Worm (Caenorhabditis elegans) whole organism, L2 larva: ENCODE data around the gene sgnh-1.

Experiments used
- F13H6.1 ChIP-seq: sonication (generic microtip); optimal IDR thresholded peaks from 2 replicates; lab custom pipeline; 2016; ENCODE audit warnings: missing genetic modification characterization, missing compliant biosample characterization
- R02D3.7 ChIP-seq: fragments of 150-350 bp; optimal IDR thresholded peaks from 2 replicates; lab custom pipeline; 2014; ENCODE audit warnings: missing biosample characterization, missing genetic modification characterization
- Y55F3AM.14 ChIP-seq: fragments of 200-800 bp; sonication (Bioruptor generic); optimal IDR thresholded peaks from 2 replicates; lab custom pipeline; 2018; ENCODE audit warnings: mild to moderate bottlenecking, missing genetic modification characterization, missing compliant biosample characterization
- ZK546.5 ChIP-seq: sonication (generic microtip); optimal IDR thresholded peaks from 2 replicates; lab custom pipeline; 2017; ENCODE audit warnings: missing biosample characterization, missing genetic modification characterization
- alr-1 ChIP-seq: fragments of 150-350 bp; optimal IDR thresholded peaks from 2 replicates; lab custom pipeline; 2014; ENCODE audit warnings: missing biosample characterization, missing genetic modification characterization
- aly-2 ChIP-seq: fragments of 150-350 bp; optimal IDR thresholded peaks from 2 replicates; lab custom pipeline; 2014; ENCODE audit warnings: missing biosample characterization, missing genetic modification characterization
- ama-1 ChIP-seq: fragments of 150-350 bp; optimal IDR thresholded peaks from 2 replicates; lab custom pipeline; 2018; ENCODE audit warnings: inconsistent platforms
- blmp-1 ChIP-seq: sonication (generic microtip); optimal IDR thresholded peaks from 2 replicates; lab custom pipeline; 2017; ENCODE audit warnings: missing genetic modification characterization, mild to moderate bottlenecking, missing compliant biosample characterization, antibody characterized with exemption, moderate library complexity; ENCODE audit not compliant: insufficient read depth
- ceh-16 ChIP-seq: fragments of 150-350 bp; optimal IDR thresholded peaks from 2 replicates; lab custom pipeline; 2014; ENCODE audit warnings: missing biosample characterization, missing genetic modification characterization
- crh-2 ChIP-seq: sonication (generic microtip); optimal IDR thresholded peaks from 2 replicates; lab custom pipeline; 2017; ENCODE audit warnings: missing biosample characterization, missing genetic modification characterization
- elt-3 ChIP-seq: sonication (generic microtip); optimal IDR thresholded peaks from 2 replicates; lab custom pipeline; 2017; ENCODE audit warnings: missing biosample characterization, missing genetic modification characterization
- lin-39 ChIP-seq: fragments of 150-350 bp; optimal IDR thresholded peaks from 2 replicates; lab custom pipeline; 2014; ENCODE audit warnings: missing biosample characterization, missing genetic modification reagents, missing genetic modification characterization
- lsy-2 ChIP-seq, 2 experiments: fragments of 150-350 bp in 1 of 2; sonication (generic microtip) in 1 of 2; optimal IDR thresholded peaks; 2 replicates each; lab custom pipeline; 2014 to 2017; ENCODE audit warnings: missing biosample characterization in 2 of 2, missing genetic modification characterization in 2 of 2
- mab-5 ChIP-seq: fragments of 150-350 bp; optimal IDR thresholded peaks from 2 replicates; lab custom pipeline; 2014; ENCODE audit warnings: missing biosample characterization, missing genetic modification characterization
- mbf-1 ChIP-seq: sonication (generic microtip); optimal IDR thresholded peaks from 2 replicates; lab custom pipeline; 2017; ENCODE audit warnings: missing biosample characterization, missing genetic modification characterization
- mdl-1 ChIP-seq, 2 experiments: fragments of 150-350 bp in 1 of 2; sonication (generic microtip) in 1 of 2; optimal IDR thresholded peaks; 2 replicates each; lab custom pipeline; 2017; ENCODE audit warnings: missing biosample characterization in 2 of 2, missing genetic modification characterization in 2 of 2
- nhr-10 ChIP-seq: sonication (generic microtip); optimal IDR thresholded peaks from 2 replicates; lab custom pipeline; 2017; ENCODE audit warnings: missing biosample characterization, missing genetic modification characterization
- nhr-12 ChIP-seq: fragments of 150-350 bp; optimal IDR thresholded peaks from 2 replicates; lab custom pipeline; 2014; ENCODE audit warnings: missing biosample characterization, missing genetic modification characterization
- nhr-129 ChIP-seq: fragments of 150-350 bp; optimal IDR thresholded peaks from 2 replicates; lab custom pipeline; 2014; ENCODE audit warnings: missing biosample characterization, missing genetic modification characterization
- nhr-21 ChIP-seq: fragments of 150-350 bp; optimal IDR thresholded peaks from 2 replicates; lab custom pipeline; 2014; ENCODE audit warnings: missing biosample characterization, missing genetic modification characterization
- nhr-23 ChIP-seq: fragments of 150-350 bp; optimal IDR thresholded peaks from 2 replicates; lab custom pipeline; 2014; ENCODE audit warnings: missing biosample characterization, missing genetic modification reagents, missing genetic modification characterization
- nhr-25 ChIP-seq: fragments of 150-350 bp; sonication (generic microtip); optimal IDR thresholded peaks from 3 replicates; lab custom pipeline; 2014; ENCODE audit warnings: missing biosample characterization, missing genetic modification characterization
- nhr-77 ChIP-seq: fragments of 150-350 bp; optimal IDR thresholded peaks from 2 replicates; lab custom pipeline; 2014; ENCODE audit warnings: missing biosample characterization, missing genetic modification characterization
- peb-1 ChIP-seq: fragments of 150-350 bp; optimal IDR thresholded peaks from 2 replicates; lab custom pipeline; 2014; ENCODE audit warnings: missing biosample characterization, missing genetic modification characterization
- sem-4 ChIP-seq: fragments of 150-350 bp; optimal IDR thresholded peaks from 2 replicates; lab custom pipeline; 2014; ENCODE audit warnings: missing biosample characterization, missing genetic modification reagents, missing genetic modification characterization
- skn-1 ChIP-seq: sonication (generic microtip); optimal IDR thresholded peaks from 2 replicates; lab custom pipeline; 2017; ENCODE audit warnings: missing biosample characterization, missing genetic modification characterization
- sma-3 ChIP-seq: sonication (generic microtip); optimal IDR thresholded peaks from 2 replicates; lab custom pipeline; 2016; ENCODE audit warnings: missing genetic modification reagents, missing genetic modification characterization, missing compliant biosample characterization
- unc-39 ChIP-seq: fragments of 150-350 bp; optimal IDR thresholded peaks from 2 replicates; lab custom pipeline; 2014; ENCODE audit warnings: missing biosample characterization, missing genetic modification characterization
- unc-55 ChIP-seq: fragments of 150-350 bp; sonication (generic microtip); optimal IDR thresholded peaks from 3 replicates; lab custom pipeline; 2014; ENCODE audit warnings: missing biosample characterization, missing genetic modification reagents, missing genetic modification characterization
- unc-62 ChIP-seq: fragments of 150-350 bp; optimal IDR thresholded peaks from 2 replicates; lab custom pipeline; 2014; ENCODE audit warnings: missing biosample characterization, missing genetic modification reagents, missing genetic modification characterization
- ztf-1 ChIP-seq: fragments of 200-800 bp; sonication (Bioruptor generic); conservative IDR thresholded peaks from 2 replicates; pipeline ENCODE4 v1.3.6; 2022; ENCODE audit warnings: missing genetic modification characterization, missing compliant biosample characterization
- ztf-11 ChIP-seq: sonication (generic microtip); optimal IDR thresholded peaks from 2 replicates; lab custom pipeline; 2017; ENCODE audit warnings: missing biosample characterization, missing genetic modification characterization
- ztf-4 ChIP-seq: fragments of 150-350 bp; optimal IDR thresholded peaks from 2 replicates; lab custom pipeline; 2014; ENCODE audit warnings: missing biosample characterization, missing genetic modification characterization

The sgnh-1 gene

ce11 chrIV:4861449-4861848 is 28.3 kb upstream of the sgnh-1 start, which contains the start of the genes Y17G9A.4 and str-173:
Gene Y17G9A.4 (minus strand): TSS chrIV:4861549.
Gene str-173 (plus strand): TSS chrIV:4861773.
- TF ChIP-seq nhr-23 (no peak), nhr-10 (tag; lab: Kevin White, UChicago) (no peak), aly-2 (tag; lab: Kevin White, UChicago) (no peak), nhr-12 (tag; lab: Kevin White, UChicago) (no peak), mdl-1 (tag; optimal IDR thresholded peaks at IDR 0.05; lab: Kevin White, UChicago) (no peak), sem-4 (tag; lab: Kevin White, UChicago) (no peak), unc-55 (GFP tag; lab: Kevin White, UChicago) (no peak), peb-1 (tag; lab: Kevin White, UChicago) (no peak), nhr-77 (tag; lab: Kevin White, UChicago) (no peak), mbf-1 (no peak), nhr-21 (tag; lab: Kevin White, UChicago) (no peak), ztf-11 (tag; lab: Kevin White, UChicago) (no peak), R02D3.7 (tag; lab: Kevin White, UChicago) (no peak), ztf-4 (tag; lab: Kevin White, UChicago) (no peak), Y55F3AM.14 (GFP tag; lab: Kevin White, UChicago) (no peak)

- TF ChIP-seq unc-62 (no peak), ceh-16 (tag; lab: Kevin White, UChicago) (no peak), nhr-23 (no peak), lsy-2 (tag; optimal IDR thresholded peaks at IDR 0.05; lab: Kevin White, UChicago) (no peak), nhr-12 (tag; lab: Kevin White, UChicago) (no peak), sma-3 (GFP tag; lab: Kevin White, UChicago) (no peak), nhr-129 (tag; lab: Kevin White, UChicago) (no peak), crh-2 (tag; lab: Kevin White, UChicago) (no peak), ZK546.5 (tag; lab: Kevin White, UChicago) (no peak), peb-1 (tag; lab: Kevin White, UChicago) (no peak), mab-5 (no peak), ztf-4 (tag; lab: Kevin White, UChicago) (no peak), unc-39 (tag; lab: Kevin White, UChicago) (no peak), elt-3 (tag; lab: Kevin White, UChicago) (no peak)
- TF ChIP-seq, all 48 proteins: peak for 0
Measured at ce11 chrIV:4864524-4864923, 25.2 kb upstream of the sgnh-1 start.

ce11 chrIV:4866599-4866998 is 23.1 kb upstream of the sgnh-1 start:
- TF ChIP-seq lsy-2 (tag; optimal IDR thresholded peaks at IDR 0.05; lab: Kevin White, UChicago) (no peak), alr-1 (tag; lab: Kevin White, UChicago) (no peak), Y55F3AM.14 (GFP tag; lab: Kevin White, UChicago) (no peak), ama-1 (lab: Kevin White, UChicago) (no peak), skn-1 (tag; lab: Kevin White, UChicago) (no peak), nhr-129 (tag; lab: Kevin White, UChicago) (no peak), sem-4 (tag; lab: Kevin White, UChicago) (no peak), ztf-1 (GFP tag; lab: Robert Waterston, UW) (no peak), unc-39 (tag; lab: Kevin White, UChicago) (no peak), F13H6.1 (tag; lab: Kevin White, UChicago) (no peak), ceh-16 (tag; lab: Kevin White, UChicago) (no peak)

- TF ChIP-seq unc-62, result no peak
Measured at ce11 chrIV:4867610-4868009, 22.1 kb upstream of the sgnh-1 start, which contains the start of gene str-172. Gene str-172 (minus strand): TSS chrIV:4867710.

- TF ChIP-seq ztf-11 (tag; lab: Kevin White, UChicago) (no peak), aly-2 (tag; lab: Kevin White, UChicago) (no peak), elt-3 (tag; lab: Kevin White, UChicago) (no peak), lin-39 (tag; lab: Kevin White, UChicago) (no peak), nhr-25 (tag; lab: Kevin White, UChicago) (no peak), blmp-1 (tag; lab: Kevin White, UChicago) (no peak), nhr-23 (no peak)
Measured at ce11 chrIV:4870546-4870945, 19.2 kb upstream of the sgnh-1 start, which contains the start of gene str-175. Gene str-175 (minus strand): TSS chrIV:4870646.
